Worm (Caenorhabditis elegans): ENCODE results near the gene let-19.

Gene let-19

ce11 chrII:8795227-8795626, 24.5 kb downstream of the let-19 start:
- TF ChIP-seq ces-1 (GFP tag; optimal IDR thresholded peaks at IDR 0.05), result no peak
- no peak for TF ChIP-seq lin-13 (tag; optimal IDR thresholded peaks at IDR 0.05)
- TF ChIP-seq ceh-83 (GFP tag; optimal IDR thresholded peaks at IDR 0.05), result no peak
- TF ChIP-seq sem-2 (GFP tag; optimal IDR thresholded peaks at IDR 0.05), result no peak
- no peak for TF ChIP-seq bed-3 (GFP tag; optimal IDR thresholded peaks at IDR 0.05)
- no peak for TF ChIP-seq unc-39 (tag; optimal IDR thresholded peaks at IDR 0.05)
- TF ChIP-seq nhr-237 (tag; optimal IDR thresholded peaks at IDR 0.05), result no peak
- TF ChIP-seq unc-62 (GFP tag; optimal IDR thresholded peaks at IDR 0.05), result no peak

ce11 chrII:8796391-8796790, 25.6 kb downstream of the let-19 start:
- TF ChIP-seq flh-1 (GFP tag; optimal IDR thresholded peaks at IDR 0.05) (no peak), ces-1 (GFP tag; optimal IDR thresholded peaks at IDR 0.05) (peak; percentile 56)

ce11 chrII:8799725-8800124, 28.9 kb downstream of the let-19 start:
- no peak for TF ChIP-seq elt-1 (tag; optimal IDR thresholded peaks at IDR 0.05; ENCODE audit: borderline replicate concordance, insufficient read depth)
- no peak for TF ChIP-seq lin-13 (tag; optimal IDR thresholded peaks at IDR 0.05)
- no peak for TF ChIP-seq unc-120 (tag; optimal IDR thresholded peaks at IDR 0.05; ENCODE audit: poor library complexity, severe bottlenecking)
- TF ChIP-seq M03D4.4 (tag; optimal IDR thresholded peaks at IDR 0.05), result no peak
- no peak for TF ChIP-seq unc-62 (GFP tag; optimal IDR thresholded peaks at IDR 0.05)
- no peak for TF ChIP-seq nhr-12 (tag; optimal IDR thresholded peaks at IDR 0.05)
- TF ChIP-seq nhr-2 (tag; optimal IDR thresholded peaks at IDR 0.05), result no peak
- no peak for TF ChIP-seq zip-8 (tag; optimal IDR thresholded peaks at IDR 0.05)
- TF ChIP-seq bed-3 (GFP tag; optimal IDR thresholded peaks at IDR 0.05), result no peak
- no peak for TF ChIP-seq hlh-1 (tag; optimal IDR thresholded peaks at IDR 0.05)
- no peak for TF ChIP-seq mab-5 (tag; optimal IDR thresholded peaks at IDR 0.05)
- no peak for TF ChIP-seq nhr-76 (tag; optimal IDR thresholded peaks at IDR 0.05)
- no peak for TF ChIP-seq ceh-83 (GFP tag; optimal IDR thresholded peaks at IDR 0.05)
- no peak for TF ChIP-seq pha-4 (tag; optimal IDR thresholded peaks at IDR 0.05)
- TF ChIP-seq ham-2 (GFP tag; optimal IDR thresholded peaks at IDR 0.05), result no peak
- no peak for TF ChIP-seq tbx-8 (GFP tag; optimal IDR thresholded peaks at IDR 0.05)
- no peak for TF ChIP-seq unc-39 (tag; optimal IDR thresholded peaks at IDR 0.05)
- TF ChIP-seq nhr-237 (tag; optimal IDR thresholded peaks at IDR 0.05), result no peak
- TF ChIP-seq elt-3 (tag; optimal IDR thresholded peaks at IDR 0.05), result no peak

- TF ChIP-seq ham-2 (GFP tag; optimal IDR thresholded peaks at IDR 0.05), result no peak
- TF ChIP-seq lin-13 (tag; optimal IDR thresholded peaks at IDR 0.05), result no peak
- no peak for TF ChIP-seq lsy-2 (tag; optimal IDR thresholded peaks at IDR 0.05)
- TF ChIP-seq drap-1 (GFP tag; optimal IDR thresholded peaks at IDR 0.05), result no peak
- TF ChIP-seq flh-1 (GFP tag; optimal IDR thresholded peaks at IDR 0.05), result no peak
- no peak for TF ChIP-seq tbx-8 (GFP tag; optimal IDR thresholded peaks at IDR 0.05)
- no peak for TF ChIP-seq M03D4.4 (tag; optimal IDR thresholded peaks at IDR 0.05)
- no peak for TF ChIP-seq mab-5 (tag; optimal IDR thresholded peaks at IDR 0.05)
- no peak for TF ChIP-seq ceh-43 (GFP tag; optimal IDR thresholded peaks at IDR 0.05)
- TF ChIP-seq unc-120 (tag; optimal IDR thresholded peaks at IDR 0.05; ENCODE audit: poor library complexity, severe bottlenecking), result no peak
- TF ChIP-seq ces-1 (GFP tag; optimal IDR thresholded peaks at IDR 0.05), result no peak
- TF ChIP-seq mep-1 (tag; optimal IDR thresholded peaks at IDR 0.05), result no peak
- TF ChIP-seq ceh-39 (tag; optimal IDR thresholded peaks at IDR 0.05), result no peak
- TF ChIP-seq ztf-11 (tag; optimal IDR thresholded peaks at IDR 0.05), result no peak
- TF ChIP-seq zip-8 (tag; optimal IDR thresholded peaks at IDR 0.05), result no peak
- TF ChIP-seq unc-62 (GFP tag; optimal IDR thresholded peaks at IDR 0.05), result no peak
- TF ChIP-seq sem-2 (GFP tag; optimal IDR thresholded peaks at IDR 0.05), result no peak
Measured at ce11 chrII:8800830-8801229, 30.1 kb downstream of the let-19 start, which contains the start of gene appg-2. TSS of gene appg-2 (plus strand) at chrII:8801130.

- no peak for TF ChIP-seq bed-3 (GFP tag; optimal IDR thresholded peaks at IDR 0.05)
- no peak for TF ChIP-seq ztf-11 (tag; optimal IDR thresholded peaks at IDR 0.05)
- TF ChIP-seq nhr-76 (tag; optimal IDR thresholded peaks at IDR 0.05), result no peak
- TF ChIP-seq hlh-1 (tag; optimal IDR thresholded peaks at IDR 0.05), result no peak
- TF ChIP-seq nhr-28 (tag; optimal IDR thresholded peaks at IDR 0.05), result no peak
- no peak for TF ChIP-seq M03D4.4 (tag; optimal IDR thresholded peaks at IDR 0.05)
- no peak for TF ChIP-seq sem-2 (GFP tag; optimal IDR thresholded peaks at IDR 0.05)
- no peak for TF ChIP-seq zip-8 (tag; optimal IDR thresholded peaks at IDR 0.05)
- TF ChIP-seq unc-120 (tag; optimal IDR thresholded peaks at IDR 0.05; ENCODE audit: poor library complexity, severe bottlenecking), result no peak
- no peak for TF ChIP-seq mls-2 (tag; optimal IDR thresholded peaks at IDR 0.05)
- TF ChIP-seq lin-13 (tag; optimal IDR thresholded peaks at IDR 0.05), result no peak
- no peak for TF ChIP-seq ceh-43 (GFP tag; optimal IDR thresholded peaks at IDR 0.05)
- no peak for TF ChIP-seq blmp-1 (tag; optimal IDR thresholded peaks at IDR 0.05)
- TF ChIP-seq snpc-4 (tag; optimal IDR thresholded peaks at IDR 0.05), result no peak
- TF ChIP-seq lsy-2 (tag; optimal IDR thresholded peaks at IDR 0.05), result no peak
- no peak for TF ChIP-seq drap-1 (GFP tag; optimal IDR thresholded peaks at IDR 0.05)
- no peak for TF ChIP-seq ceh-39 (tag; optimal IDR thresholded peaks at IDR 0.05)
- no peak for TF ChIP-seq pha-4 (tag; optimal IDR thresholded peaks at IDR 0.05)
Measured at ce11 chrII:8806921-8807320, 36.1 kb downstream of the let-19 start, which contains the start of gene pho-13. TSS of gene pho-13 (minus strand) at chrII:8807021.

Measured in whole organism, mixed stage, embryonic.